Worm (Caenorhabditis elegans) whole organism, L1 larva: Measurements from ENCODE around the gene F44E2.4.

Experiments used
- F16B12.6 ChIP-seq: fragments of 150-350 bp; optimal IDR thresholded peaks from 2 replicates; lab custom pipeline; 2014; ENCODE audit warnings: missing biosample characterization, missing genetic modification characterization
- aha-1 ChIP-seq: fragments of 150-350 bp; optimal IDR thresholded peaks from 2 replicates; lab custom pipeline; 2014; ENCODE audit warnings: missing biosample characterization, missing genetic modification characterization
- alr-1 ChIP-seq: fragments of 200-800 bp; sonication (Bioruptor generic); optimal IDR thresholded peaks from 2 replicates; lab custom pipeline; 2018; ENCODE audit warnings: borderline replicate concordance, mild to moderate bottlenecking, missing genetic modification characterization, missing compliant biosample characterization
- ama-1 ChIP-seq: fragments of 150-350 bp; optimal IDR thresholded peaks from 2 replicates; lab custom pipeline; 2014
- ceh-63 ChIP-seq: fragments of 200-800 bp; sonication (Bioruptor generic); optimal IDR thresholded peaks from 2 replicates; lab custom pipeline; 2018; ENCODE audit warnings: mild to moderate bottlenecking, missing genetic modification characterization, missing compliant biosample characterization
- ceh-82 ChIP-seq, 3 experiments: fragments of 150-350 bp in 1 of 3; sonication (generic microtip) in 2 of 3; optimal IDR thresholded peaks; 2 replicates each; lab custom pipeline; 2014 to 2017; ENCODE audit warnings: missing biosample characterization in 3 of 3, missing genetic modification characterization in 3 of 3
- ceh-88 ChIP-seq: fragments of 200-800 bp; sonication (Bioruptor generic); IDR thresholded peaks from 2 replicates; pipeline ENCODE4 v1.3.6; 2022; ENCODE audit warnings: missing genetic modification characterization, missing compliant biosample characterization
- ces-1 ChIP-seq: fragments of 150-350 bp; optimal IDR thresholded peaks from 2 replicates; lab custom pipeline; 2014; ENCODE audit warnings: missing biosample characterization, missing genetic modification reagents, missing genetic modification characterization
- dpl-1 ChIP-seq, 3 experiments: fragments of 150-350 bp in 2 of 3; sonication (generic microtip) in 1 of 3; optimal IDR thresholded peaks; 2 replicates each; lab custom pipeline; 2014 to 2017; ENCODE audit warnings: missing biosample characterization in 3 of 3, missing genetic modification characterization in 3 of 3, missing genetic modification reagents in 3 of 3
- dsc-1 ChIP-seq: sonication (generic microtip); optimal IDR thresholded peaks from 2 replicates; lab custom pipeline; 2016; ENCODE audit warnings: mild to moderate bottlenecking, missing genetic modification characterization, missing compliant biosample characterization
- efl-1 ChIP-seq, 4 experiments: fragments of 150-350 bp; optimal IDR thresholded peaks in 3 of 4; peaks in 1 of 4; 1 replicate in 1 of 4; 2 replicates in 3 of 4; lab custom pipeline; 2014; ENCODE audit warnings: missing biosample characterization in 2 of 4, missing genetic modification characterization in 2 of 4, missing genetic modification reagents in 2 of 4
- efl-3 ChIP-seq: fragments of 200-800 bp; sonication (Bioruptor generic); optimal IDR thresholded peaks from 2 replicates; lab custom pipeline; 2018; ENCODE audit warnings: mild to moderate bottlenecking, missing genetic modification characterization, missing compliant biosample characterization
- egl-27 ChIP-seq, 2 experiments: fragments of 150-350 bp in 1 of 2; sonication (generic microtip); optimal IDR thresholded peaks; 3 replicates each; lab custom pipeline; 2017 to 2018; ENCODE audit warnings: missing biosample characterization in 2 of 2, missing genetic modification characterization in 2 of 2, missing genetic modification reagents in 2 of 2
- elt-2 ChIP-seq: sonication (generic microtip); optimal IDR thresholded peaks from 2 replicates; lab custom pipeline; 2016; ENCODE audit warnings: missing genetic modification characterization, mild to moderate bottlenecking, inconsistent platforms, missing compliant biosample characterization, missing genetic modification reagents
- elt-3 ChIP-seq, 6 experiments: fragments of 150-350 bp in 1 of 6; sonication (generic microtip); optimal IDR thresholded peaks; 2 replicates each; lab custom pipeline; 2017 to 2018; ENCODE audit warnings: missing biosample characterization in 6 of 6, missing genetic modification characterization in 6 of 6, inconsistent platforms in 1 of 6
- fkh-10 ChIP-seq: sonication (generic microtip); optimal IDR thresholded peaks from 2 replicates; lab custom pipeline; 2017; ENCODE audit warnings: missing biosample characterization, missing genetic modification reagents, missing genetic modification characterization
- fkh-4 ChIP-seq: sonication (generic microtip); optimal IDR thresholded peaks from 2 replicates; lab custom pipeline; 2016; ENCODE audit warnings: missing compliant biosample characterization, missing genetic modification characterization, borderline replicate concordance
- fkh-8 ChIP-seq: sonication (generic microtip); optimal IDR thresholded peaks from 2 replicates; lab custom pipeline; 2016; ENCODE audit warnings: mild to moderate bottlenecking, missing genetic modification characterization, missing compliant biosample characterization
- fos-1 ChIP-seq: fragments of 150-350 bp; optimal IDR thresholded peaks from 2 replicates; lab custom pipeline; 2014; ENCODE audit warnings: missing biosample characterization, missing genetic modification characterization
- hlh-4 ChIP-seq: sonication (generic microtip); optimal IDR thresholded peaks from 2 replicates; lab custom pipeline; 2016; ENCODE audit warnings: mild to moderate bottlenecking, missing genetic modification characterization, missing compliant biosample characterization
- hpl-2 ChIP-seq: fragments of 150-350 bp; optimal IDR thresholded peaks from 2 replicates; lab custom pipeline; 2014; ENCODE audit warnings: missing biosample characterization, missing genetic modification reagents, missing genetic modification characterization
- irx-1 ChIP-seq: sonication (generic microtip); optimal IDR thresholded peaks from 2 replicates; lab custom pipeline; 2016; ENCODE audit warnings: missing genetic modification characterization, missing compliant biosample characterization
- lin-14 ChIP-seq: fragments of 200-800 bp; sonication (Bioruptor generic); optimal IDR thresholded peaks from 2 replicates; lab custom pipeline; 2018; ENCODE audit warnings: mild to moderate bottlenecking, missing genetic modification characterization, moderate library complexity, missing compliant biosample characterization
- lin-35 ChIP-seq, 2 experiments: fragments of 150-350 bp; optimal IDR thresholded peaks; 2 replicates each; lab custom pipeline; 2014; ENCODE audit warnings: missing biosample characterization in 2 of 2, missing genetic modification characterization in 2 of 2, missing genetic modification reagents in 2 of 2
- lin-39 ChIP-seq: fragments of 150-350 bp; optimal IDR thresholded peaks from 2 replicates; lab custom pipeline; 2014; ENCODE audit warnings: missing biosample characterization, missing genetic modification reagents, missing genetic modification characterization
- lsy-2 ChIP-seq, 2 experiments: fragments of 150-350 bp; optimal IDR thresholded peaks; 2 replicates each; lab custom pipeline; 2014; ENCODE audit warnings: missing biosample characterization in 2 of 2, missing genetic modification characterization in 2 of 2
- mef-2 ChIP-seq: fragments of 150-350 bp; optimal IDR thresholded peaks from 2 replicates; lab custom pipeline; 2014; ENCODE audit warnings: missing biosample characterization, missing genetic modification characterization
- nhr-12 ChIP-seq: sonication (generic microtip); optimal IDR thresholded peaks from 2 replicates; lab custom pipeline; 2017; ENCODE audit warnings: missing biosample characterization, missing genetic modification characterization
- nhr-20 ChIP-seq: sonication (generic microtip); optimal IDR thresholded peaks from 2 replicates; lab custom pipeline; 2016; ENCODE audit warnings: mild to moderate bottlenecking, missing genetic modification characterization, missing compliant biosample characterization
- nhr-28 ChIP-seq: fragments of 150-350 bp; optimal IDR thresholded peaks from 2 replicates; lab custom pipeline; 2014; ENCODE audit warnings: missing biosample characterization, missing genetic modification characterization
- nhr-47 ChIP-seq: sonication (generic microtip); optimal IDR thresholded peaks from 2 replicates; lab custom pipeline; 2016; ENCODE audit warnings: mild to moderate bottlenecking, missing genetic modification characterization, moderate library complexity, missing compliant biosample characterization
- nhr-71 ChIP-seq: sonication (generic microtip); optimal IDR thresholded peaks from 2 replicates; lab custom pipeline; 2016; ENCODE audit warnings: mild to moderate bottlenecking, missing genetic modification characterization, moderate library complexity, missing compliant biosample characterization
- nhr-76 ChIP-seq: sonication (generic microtip); optimal IDR thresholded peaks from 2 replicates; lab custom pipeline; 2017; ENCODE audit warnings: missing biosample characterization, missing genetic modification characterization
- nhr-77 ChIP-seq: fragments of 150-350 bp; optimal IDR thresholded peaks from 2 replicates; lab custom pipeline; 2014; ENCODE audit warnings: missing biosample characterization, missing genetic modification characterization
- nhr-85 ChIP-seq: sonication (generic microtip); peaks from one replicate; lab custom pipeline; 2016; ENCODE audit warnings: missing genetic modification characterization, inconsistent platforms, missing compliant biosample characterization
- pqm-1 ChIP-seq: sonication (generic microtip); optimal IDR thresholded peaks from 3 replicates; lab custom pipeline; 2017; ENCODE audit warnings: missing biosample characterization, missing genetic modification characterization
- rnt-1 ChIP-seq: sonication (generic microtip); optimal IDR thresholded peaks from 2 replicates; lab custom pipeline; 2016; ENCODE audit warnings: mild to moderate bottlenecking, missing genetic modification characterization, moderate library complexity, missing compliant biosample characterization
- skn-1 ChIP-seq: fragments of 150-350 bp; optimal IDR thresholded peaks from 2 replicates; lab custom pipeline; 2014; ENCODE audit warnings: missing biosample characterization, missing genetic modification characterization
- snu-23 ChIP-seq: sonication (generic microtip); optimal IDR thresholded peaks from 2 replicates; lab custom pipeline; 2016; ENCODE audit warnings: missing genetic modification characterization, missing compliant biosample characterization
- sox-4 ChIP-seq: sonication (generic microtip); optimal IDR thresholded peaks from 2 replicates; lab custom pipeline; 2016; ENCODE audit warnings: missing genetic modification characterization, missing compliant biosample characterization
- sptf-1 ChIP-seq: fragments of 150-350 bp; optimal IDR thresholded peaks from 2 replicates; lab custom pipeline; 2014; ENCODE audit warnings: missing biosample characterization, missing genetic modification characterization
- tbx-2 ChIP-seq: sonication (generic microtip); optimal IDR thresholded peaks from 2 replicates; lab custom pipeline; 2016; ENCODE audit warnings: missing genetic modification characterization, missing compliant biosample characterization
- tlp-1 ChIP-seq: fragments of 150-350 bp; optimal IDR thresholded peaks from 2 replicates; lab custom pipeline; 2014; ENCODE audit warnings: missing biosample characterization, missing genetic modification characterization
- unc-130 ChIP-seq: fragments of 150-350 bp; optimal IDR thresholded peaks from 2 replicates; lab custom pipeline; 2017; ENCODE audit warnings: missing biosample characterization, missing genetic modification characterization, inconsistent platforms
- unc-86 ChIP-seq: sonication (generic microtip); optimal IDR thresholded peaks from 2 replicates; lab custom pipeline; 2016; ENCODE audit warnings: missing genetic modification characterization, missing compliant biosample characterization
- unc-98 ChIP-seq: fragments of 200-800 bp; sonication (Bioruptor generic); IDR thresholded peaks from 2 replicates; pipeline ENCODE4 v1.3.6; 2022; ENCODE audit warnings: missing genetic modification characterization, missing compliant biosample characterization
- xbp-1 ChIP-seq: sonication (generic microtip); optimal IDR thresholded peaks from 2 replicates; lab custom pipeline; 2016; ENCODE audit warnings: missing genetic modification characterization, missing compliant biosample characterization
- zag-1 ChIP-seq: fragments of 150-350 bp; optimal IDR thresholded peaks from 2 replicates; lab custom pipeline; 2014; ENCODE audit warnings: missing biosample characterization, missing genetic modification characterization

The F44E2.4 gene

DNA sequence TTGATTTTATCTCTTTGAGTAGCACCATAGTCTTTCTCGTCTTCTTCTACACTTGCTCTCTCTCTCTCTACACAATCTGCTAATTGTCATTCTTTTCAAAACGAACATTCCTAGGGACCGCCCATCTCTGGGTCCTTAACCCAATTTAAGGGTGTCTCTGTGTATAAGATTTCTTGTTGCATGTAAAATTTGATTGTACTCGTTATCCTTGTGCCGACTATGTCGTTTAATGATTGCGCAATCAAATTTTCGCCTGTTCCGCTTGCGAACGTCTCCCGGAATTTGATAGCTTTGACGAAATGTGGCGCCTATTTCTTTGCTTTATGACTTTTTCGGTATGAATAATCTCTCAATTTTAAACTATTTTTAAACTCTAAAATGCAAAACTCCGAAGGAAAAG lies 27.1 kb downstream of the F44E2.4 start:
- no peak for TF ChIP-seq elt-2 (tag; lab: Kevin White, UChicago)
- no peak for TF ChIP-seq sox-4 (tag; lab: Kevin White, UChicago)
- TF ChIP-seq nhr-71 (tag; lab: Kevin White, UChicago): no peak
- no peak for TF ChIP-seq lin-39
- peak; percentile 36 for TF ChIP-seq fkh-10 (GFP tag; lab: Kevin White, UChicago)
- no peak for TF ChIP-seq tlp-1 (tag; lab: Kevin White, UChicago)
- no peak for TF ChIP-seq nhr-77
- TF ChIP-seq efl-3: no peak
- no peak for TF ChIP-seq lin-35 (GFP tag; optimal IDR thresholded peaks at IDR 0.05; lab: Kevin White, UChicago)
- peak; percentile 53 for TF ChIP-seq lin-14 (GFP tag; lab: Kevin White, UChicago)
- no peak for TF ChIP-seq elt-3 (tag; optimal IDR thresholded peaks at IDR 0.05; lab: Kevin White, UChicago)
- TF ChIP-seq ama-1: no peak
- TF ChIP-seq ceh-63: no peak
- TF ChIP-seq irx-1 (tag; lab: Kevin White, UChicago): no peak
- TF ChIP-seq xbp-1: no peak
- TF ChIP-seq ces-1 (GFP tag; lab: Kevin White, UChicago): no peak

DNA sequence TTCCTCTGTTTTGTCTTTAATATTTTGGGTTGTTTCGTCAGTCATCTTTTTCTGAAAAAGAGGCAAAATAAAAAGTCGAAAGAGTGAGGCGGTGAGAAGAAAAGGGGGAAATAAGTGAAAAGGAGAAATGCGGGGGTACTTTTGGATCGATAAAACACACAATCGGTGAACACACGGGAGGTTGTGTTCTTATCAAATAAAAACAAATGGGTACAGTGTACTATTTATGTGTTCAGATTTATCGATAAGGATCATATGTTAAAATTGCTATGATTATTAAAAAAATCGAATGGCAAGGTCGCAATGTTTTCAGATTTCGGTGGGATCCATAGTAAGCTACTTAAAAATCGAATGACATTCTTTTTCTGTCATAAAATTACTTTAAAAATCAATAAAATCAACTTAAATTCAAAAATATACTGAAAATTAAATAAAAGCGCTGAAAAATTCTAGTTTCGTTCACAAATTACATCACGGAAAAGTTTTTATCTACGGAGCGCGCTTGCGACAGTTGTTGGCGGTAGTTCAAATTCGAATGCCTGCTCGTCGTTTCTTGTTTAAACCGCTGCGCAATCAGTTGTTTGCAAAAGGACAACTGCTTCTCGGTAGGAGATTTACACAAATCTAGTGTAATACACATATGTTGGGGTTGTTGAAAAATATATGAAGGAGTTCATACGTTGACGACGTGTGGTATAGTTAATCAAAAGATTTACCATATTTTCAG lies 28.8 kb downstream of the F44E2.4 start, which contains the start of gene prx-19:
Gene prx-19, minus strand, starts transcription at position 51 of the 727 bp plus-strand sequence.
- TF ChIP-seq dsc-1 (tag; lab: Kevin White, UChicago) (peak; percentile 45), tbx-2 (peak; percentile 49), fos-1 (no peak), dpl-1 (GFP tag; optimal IDR thresholded peaks at IDR 0.05; lab: Kevin White, UChicago) (peak; percentile 90 to 94 (median 93)), snu-23 (GFP tag; lab: Kevin White, UChicago) (peak; percentile 59), hpl-2 (GFP tag; lab: Kevin White, UChicago) (no peak), ceh-88 (GFP tag; lab: Robert Waterston, UW) (no peak), fkh-4 (no peak), lsy-2 (tag; optimal IDR thresholded peaks at IDR 0.05; lab: Kevin White, UChicago) (peak; percentile 47 to 79), aha-1 (tag; lab: Kevin White, UChicago) (no peak), elt-2 (tag; lab: Kevin White, UChicago) (no peak), egl-27 (tag; optimal IDR thresholded peaks at IDR 0.05; lab: Kevin White, UChicago) (no peak), alr-1 (tag; lab: Kevin White, UChicago) (no peak), unc-130 (tag; lab: Kevin White, UChicago) (peak; percentile 21), nhr-20 (tag; lab: Kevin White, UChicago) (peak; percentile 68), nhr-47 (tag; lab: Kevin White, UChicago) (peak; percentile 54), irx-1 (tag; lab: Kevin White, UChicago) (no peak), nhr-76 (tag; lab: Kevin White, UChicago) (no peak), ceh-82 (tag; optimal IDR thresholded peaks at IDR 0.05; lab: Kevin White, UChicago) (peak in 2 of 3 experiments; percentile 36 to 67), efl-1 (optimal IDR thresholded peaks at IDR 0.05; lab: Kevin White, UChicago) (peak; percentile 90 to 95), efl-1 (GFP tag; optimal IDR thresholded peaks at IDR 0.05 in 1 of 2; lab: Kevin White, UChicago) (peak; percentile 95 to 100), F16B12.6 (tag; lab: Kevin White, UChicago) (peak; percentile 44), ama-1 (no peak), nhr-12 (tag; lab: Kevin White, UChicago) (no peak), nhr-28 (tag; lab: Kevin White, UChicago) (no peak), rnt-1 (tag; lab: Kevin White, UChicago) (peak; percentile 57), ces-1 (GFP tag; lab: Kevin White, UChicago) (no peak), sox-4 (tag; lab: Kevin White, UChicago) (no peak), nhr-85 (tag; lab: Kevin White, UChicago) (peak; percentile 38), tlp-1 (tag; lab: Kevin White, UChicago) (no peak), lin-35 (GFP tag; optimal IDR thresholded peaks at IDR 0.05; lab: Kevin White, UChicago) (peak; percentile 94 to 98), lin-39 (peak; percentile 11), efl-3 (no peak), unc-98 (no peak), fkh-10 (GFP tag; lab: Kevin White, UChicago) (no peak), xbp-1 (peak; percentile 38), elt-3 (tag; optimal IDR thresholded peaks at IDR 0.05; lab: Kevin White, UChicago) (peak in 1 of 6 experiments; percentile 45), fkh-8 (tag; lab: Kevin White, UChicago) (no peak), pqm-1 (tag; lab: Kevin White, UChicago) (no peak), mef-2 (no peak), sptf-1 (tag; lab: Kevin White, UChicago) (no peak), skn-1 (peak; percentile 68), unc-86 (tag; lab: Kevin White, UChicago) (no peak), lin-14 (GFP tag; lab: Kevin White, UChicago) (peak; percentile 32), zag-1 (no peak), hlh-4 (tag; lab: Kevin White, UChicago) (no peak)
